Fruit fly (Drosophila melanogaster): ENCODE results near the gene phu.

The phu gene

dm6 chr3R:9459385-9460285 lies 35.0 kb upstream of the phu start (continued):
- TF ChIP-seq Poxn (GFP tag; IDR thresholded peaks at IDR 0.05) (no peak), CG18476 (GFP tag; optimal IDR thresholded peaks at IDR 0.05) (peak; percentile 44), CG18619 (GFP tag; optimal IDR thresholded peaks at IDR 0.05) (peak; percentile 72), CG16813 (GFP tag; IDR thresholded peaks at IDR 0.05; ENCODE audit: partially characterized antibody) (no peak), nom (GFP tag; optimal IDR thresholded peaks at IDR 0.05) (no peak), nau (GFP tag; optimal IDR thresholded peaks at IDR 0.05) (peak; percentile 58), insv (GFP tag; optimal IDR thresholded peaks at IDR 0.05) (peak in 1 of 2 experiments; percentile 53), Meics (GFP tag; optimal IDR thresholded peaks at IDR 0.05) (peak; percentile 82), CG12744 (GFP tag; optimal IDR thresholded peaks at IDR 0.05) (peak; percentile 35), tio (GFP tag; optimal IDR thresholded peaks at IDR 0.05) (peak; percentile 33), CG3407 (GFP tag; optimal IDR thresholded peaks at IDR 0.05) (peak; percentile 14), Dp (GFP tag; optimal IDR thresholded peaks at IDR 0.05) (no peak), nmo (GFP tag; optimal IDR thresholded peaks at IDR 0.05) (peak; percentile 56), slbo (GFP tag; IDR thresholded peaks at IDR 0.05) (peak; percentile 74), pb (GFP tag; optimal IDR thresholded peaks at IDR 0.05) (no peak), CG14441 (GFP tag; IDR thresholded peaks at IDR 0.05) (peak; percentile 57), CG11504 (tag; optimal IDR thresholded peaks at IDR 0.05) (peak; percentile 84), lola (GFP tag; optimal IDR thresholded peaks at IDR 0.05) (no peak), gce (GFP tag; IDR thresholded peaks at IDR 0.05) (0 out of 3 replicates have a peak, but pooled peaks have one; percentile 12), pum (GFP tag; optimal IDR thresholded peaks at IDR 0.05) (peak; percentile 3), mirr (GFP tag; optimal IDR thresholded peaks at IDR 0.05) (peak; percentile 45), CG9609 (GFP tag; optimal IDR thresholded peaks at IDR 0.05) (no peak), mam (GFP tag; optimal IDR thresholded peaks at IDR 0.05) (peak; percentile 50), lbe (GFP tag; optimal IDR thresholded peaks at IDR 0.05) (no peak), CG6254 (GFP tag; optimal IDR thresholded peaks at IDR 0.05) (no peak), CG11247 (GFP tag; IDR thresholded peaks at IDR 0.05) (peak; percentile 53; the same call in 1 of the 2 replicates), CG7963 (GFP tag; IDR thresholded peaks at IDR 0.05; ENCODE audit: partially characterized antibody) (no peak), CG14710 (tag; optimal IDR thresholded peaks at IDR 0.05) (peak; percentile 27), CG3281 (GFP tag; optimal IDR thresholded peaks at IDR 0.05) (peak; percentile 86), Hr51 (GFP tag; optimal IDR thresholded peaks at IDR 0.05) (peak; percentile 51 to 83), zen2 (GFP tag; IDR thresholded peaks at IDR 0.05; ENCODE audit: partially characterized antibody) (no peak), B-H2 (GFP tag; optimal IDR thresholded peaks at IDR 0.05) (peak; percentile 81), CG4730 (GFP tag; IDR thresholded peaks at IDR 0.05) (peak; percentile 43; the same call in 1 of the 2 replicates), kni (GFP tag; optimal IDR thresholded peaks at IDR 0.05) (peak; percentile 9), CG3065 (GFP tag; optimal IDR thresholded peaks at IDR 0.05) (no peak), dan (GFP tag; IDR thresholded peaks at IDR 0.05) (no peak), Eip74EF (GFP tag; optimal IDR thresholded peaks at IDR 0.05) (peak in 1 of 2 experiments; percentile 37), CG7372 (GFP tag; IDR thresholded peaks at IDR 0.05) (peak; percentile 40; the same call in 1 of the 2 replicates), Sox100B (GFP tag; optimal IDR thresholded peaks at IDR 0.05) (peak; percentile 75), CG8290 (GFP tag; optimal IDR thresholded peaks at IDR 0.05) (no peak), CG8290 (tag; optimal IDR thresholded peaks at IDR 0.05) (peak in 1 of 2 experiments; percentile 42), Lpt (GFP tag; optimal IDR thresholded peaks at IDR 0.05) (no peak), Hey (tag; optimal IDR thresholded peaks at IDR 0.05) (no peak), CG6175 (GFP tag; IDR thresholded peaks at IDR 0.05) (no peak), Fer1 (GFP tag; optimal IDR thresholded peaks at IDR 0.05) (peak; percentile 91), zen (tag; optimal IDR thresholded peaks at IDR 0.05) (no peak), NK7.1 (GFP tag; optimal IDR thresholded peaks at IDR 0.05) (peak; percentile 26), CG12155 (GFP tag; optimal IDR thresholded peaks at IDR 0.05) (peak; percentile 46)
